Worm (Caenorhabditis elegans): ENCODE data around the gene ntc-1.

ce11 chrX:4881310-4881709, 15.4 kb downstream of the ntc-1 start:
- no peak for TF ChIP-seq mdl-1 (tag; optimal IDR thresholded peaks at IDR 0.05)
- TF ChIP-seq elt-3 (tag; optimal IDR thresholded peaks at IDR 0.05): no peak
- TF ChIP-seq snpc-4 (tag; optimal IDR thresholded peaks at IDR 0.05): no peak
- no peak for TF ChIP-seq ama-1 (optimal IDR thresholded peaks at IDR 0.05)
- TF ChIP-seq ztf-11 (tag; optimal IDR thresholded peaks at IDR 0.05): no peak
- no peak for TF ChIP-seq ztf-4 (tag; optimal IDR thresholded peaks at IDR 0.05)
- TF ChIP-seq sptf-1 (tag; optimal IDR thresholded peaks at IDR 0.05): no peak
